ENCODE assay signal across 1 fruit fly cellular context in genomic region chr3L:90885-91284, dm6.
TF ChIP-seq lines count a peak whose summit lies in the region.

No protein-coding gene starts in this region.

TF ChIP-seq in whole organism, embryonic, 481 proteins besides CTCF, POLR2A, EP300 and RAD21 (continued from another document):
- peak; percentile 47; the same call in 1 of the 3 replicates for TF ChIP-seq CG7963 (GFP tag; IDR thresholded peaks at IDR 0.05; lab: Robert Waterston, UW; ENCODE audit: partially characterized antibody)
- TF ChIP-seq crc (GFP tag; optimal IDR thresholded peaks at IDR 0.05; lab: Kevin White, UChicago), result no peak
- peak; percentile 20 for TF ChIP-seq Med (GFP tag; lab: Kevin White, UChicago)
- no peak for TF ChIP-seq emc (GFP tag; optimal IDR thresholded peaks at IDR 0.05; lab: Kevin White, UChicago)
- TF ChIP-seq CG4617 (GFP tag; optimal IDR thresholded peaks at IDR 0.05; lab: Kevin White, UChicago; ENCODE audit: borderline replicate concordance), result no peak
- TF ChIP-seq p53 (GFP tag; optimal IDR thresholded peaks at IDR 0.05; lab: Kevin White, UChicago), result no peak
- peak; percentile 42 for TF ChIP-seq D19A (tag; optimal IDR thresholded peaks at IDR 0.05; lab: Kevin White, UChicago)
- peak; percentile 34 for TF ChIP-seq D19B (GFP tag; optimal IDR thresholded peaks at IDR 0.05; lab: Kevin White, UChicago)
- TF ChIP-seq Bgb (GFP tag; IDR thresholded peaks at IDR 0.05; lab: Robert Waterston, UW; ENCODE audit: partially characterized antibody), result peak; percentile 10; the same call in 1 of the 2 replicates
- TF ChIP-seq lmd (GFP tag; IDR thresholded peaks at IDR 0.05; lab: Robert Waterston, UW), result no peak
- no peak for TF ChIP-seq Eip74EF (GFP tag; optimal IDR thresholded peaks at IDR 0.05; lab: Kevin White, UChicago)
- no peak for TF ChIP-seq CG8290 (GFP tag; optimal IDR thresholded peaks at IDR 0.05; lab: Kevin White, UChicago)
- peak in 1 of 2 experiments; percentile 19 for TF ChIP-seq CG8290 (tag; optimal IDR thresholded peaks at IDR 0.05; lab: Kevin White, UChicago)
- TF ChIP-seq ttk (GFP tag; IDR thresholded peaks at IDR 0.05; lab: Robert Waterston, UW), result no peak
- TF ChIP-seq Blimp-1 (GFP tag; optimal IDR thresholded peaks at IDR 0.05; lab: Kevin White, UChicago), result peak; percentile 62
- TF ChIP-seq Max (GFP tag; optimal IDR thresholded peaks at IDR 0.05; lab: Kevin White, UChicago), result no peak
- TF ChIP-seq sim (GFP tag; IDR thresholded peaks at IDR 0.05; lab: Robert Waterston, UW), result no peak
- TF ChIP-seq Ravus (GFP tag; IDR thresholded peaks at IDR 0.05; lab: Robert Waterston, UW), result no peak
- no peak for TF ChIP-seq CG1602 (GFP tag; optimal IDR thresholded peaks at IDR 0.05; lab: Kevin White, UChicago)
- no peak for TF ChIP-seq CG8944 (GFP tag; optimal IDR thresholded peaks at IDR 0.05; lab: Kevin White, UChicago)
- TF ChIP-seq Myb (GFP tag; optimal IDR thresholded peaks at IDR 0.05; lab: Kevin White, UChicago), result no peak
- TF ChIP-seq Adf1 (GFP tag; IDR thresholded peaks at IDR 0.05; lab: Robert Waterston, UW), result no peak
- no peak for TF ChIP-seq CG5245 (GFP tag; optimal IDR thresholded peaks at IDR 0.05; lab: Kevin White, UChicago)
- TF ChIP-seq CG6791 (GFP tag; IDR thresholded peaks at IDR 0.05; lab: Robert Waterston, UW; ENCODE audit: partially characterized antibody), result peak; percentile 59; the same call in 1 of the 3 replicates
- TF ChIP-seq oc (tag; optimal IDR thresholded peaks at IDR 0.05; lab: Kevin White, UChicago), result no peak
- no peak for TF ChIP-seq mirr (GFP tag; optimal IDR thresholded peaks at IDR 0.05; lab: Kevin White, UChicago)
- no peak for TF ChIP-seq CG12104 (GFP tag; optimal IDR thresholded peaks at IDR 0.05; lab: Kevin White, UChicago)
- TF ChIP-seq Xbp1 (GFP tag; optimal IDR thresholded peaks at IDR 0.05; lab: Kevin White, UChicago), result no peak
- no peak for TF ChIP-seq CG3163 (GFP tag; optimal IDR thresholded peaks at IDR 0.05; lab: Kevin White, UChicago)
- TF ChIP-seq CG15514 (GFP tag; optimal IDR thresholded peaks at IDR 0.05; lab: Kevin White, UChicago), result no peak
- TF ChIP-seq CG4854 (GFP tag; optimal IDR thresholded peaks at IDR 0.05; lab: Kevin White, UChicago), result no peak
- TF ChIP-seq CG13624 (GFP tag; optimal IDR thresholded peaks at IDR 0.05; lab: Kevin White, UChicago), result no peak
